Worm (Caenorhabditis elegans) whole organism, late embryonic: ENCODE measurements around the gene dhs-19.

Source experiments
- ama-1 ChIP-seq: fragments of 150-350 bp; optimal IDR thresholded peaks from 2 replicates; lab custom pipeline; 2014
- ceh-18 ChIP-seq: sonication (generic microtip); optimal IDR thresholded peaks from 2 replicates; lab custom pipeline; 2016; ENCODE audit warnings: missing genetic modification characterization, missing compliant biosample characterization
- ceh-34 ChIP-seq: sonication (generic microtip); optimal IDR thresholded peaks from 2 replicates; lab custom pipeline; 2016; ENCODE audit warnings: mild to moderate bottlenecking, missing genetic modification characterization, missing compliant biosample characterization
- che-1 ChIP-seq: sonication (generic microtip); optimal IDR thresholded peaks from 2 replicates; lab custom pipeline; 2016; ENCODE audit warnings: mild to moderate bottlenecking, missing genetic modification characterization, missing compliant biosample characterization
- ets-4 ChIP-seq: sonication (generic microtip); optimal IDR thresholded peaks from 2 replicates; lab custom pipeline; 2016; ENCODE audit warnings: missing genetic modification characterization, missing compliant biosample characterization
- fkh-10 ChIP-seq: fragments of 150-350 bp; optimal IDR thresholded peaks from 2 replicates; lab custom pipeline; 2014; ENCODE audit warnings: missing biosample characterization, missing genetic modification reagents, missing genetic modification characterization
- nhr-11 ChIP-seq: fragments of 150-350 bp; optimal IDR thresholded peaks from 2 replicates; lab custom pipeline; 2014; ENCODE audit warnings: missing biosample characterization, missing genetic modification characterization
- pax-1 ChIP-seq: fragments of 150-350 bp; optimal IDR thresholded peaks from 2 replicates; lab custom pipeline; 2014; ENCODE audit warnings: missing biosample characterization, missing genetic modification characterization
- pha-4 ChIP-seq: fragments of 150-350 bp; optimal IDR thresholded peaks from 2 replicates; lab custom pipeline; 2018; ENCODE audit warnings: missing biosample characterization, missing genetic modification reagents, missing genetic modification characterization
- unc-55 ChIP-seq: sonication (generic microtip); optimal IDR thresholded peaks from 2 replicates; lab custom pipeline; 2017; ENCODE audit warnings: missing biosample characterization, missing genetic modification reagents, missing genetic modification characterization

ce11 chrV:11521448-11521847, 31.2 kb upstream of the dhs-19 start, which contains the start of gene pafo-1:
- TF ChIP-seq pax-1 (tag; lab: Kevin White, UChicago) (no peak), pha-4 (no peak), che-1 (tag; lab: Kevin White, UChicago) (peak; percentile 63), ama-1 (lab: Kevin White, UChicago) (no peak), ets-4 (tag; lab: Kevin White, UChicago) (peak; percentile 9), ceh-34 (tag; lab: Kevin White, UChicago) (no peak), nhr-11 (no peak), fkh-10 (GFP tag; lab: Kevin White, UChicago) (no peak), unc-55 (peak; percentile 53), ceh-18 (tag; lab: Kevin White, UChicago) (peak; percentile 30)
